Fruit fly (Drosophila melanogaster) whole organism: Measurements from ENCODE around the gene Gabat.

Experiments used
- CG8478 ChIP-seq: fragments of >200 bp; optimal IDR thresholded peaks from 2 replicates; lab custom pipeline; 2018; ENCODE audit warnings: inconsistent platforms
- Dll ChIP-seq: fragments of >200 bp; optimal IDR thresholded peaks from 2 replicates; lab custom pipeline; 2017
- EcR ChIP-seq, 2 experiments: fragments of >200 bp; optimal IDR thresholded peaks; 2 replicates each; lab custom pipeline; 2017; ENCODE audit warnings: missing biosample characterization in 2 of 2, missing genetic modification characterization in 2 of 2, missing genetic modification reagents in 2 of 2
- pan ChIP-seq: fragments of >200 bp; optimal IDR thresholded peaks from 2 replicates; lab custom pipeline; 2017
- psq ChIP-seq: fragments of >200 bp; optimal IDR thresholded peaks from 2 replicates; lab custom pipeline; 2017
- usp ChIP-seq: fragments of >200 bp; optimal IDR thresholded peaks from 2 replicates; lab custom pipeline; 2017; ENCODE audit warnings: missing biosample characterization, missing genetic modification characterization, mixed read lengths

Gene Gabat

dm6 chr3L:20000081-20000736 lies at the start of gene Gabat, which contains the start of gene Tom20:
TSS of gene Gabat (minus strand) at chr3L:20000686.
TSS of gene Tom20 (plus strand) at chr3L:20000644.
- no peak for TF ChIP-seq CG8478 (lab: Kevin White, UChicago)
- TF ChIP-seq EcR (GFP tag; optimal IDR thresholded peaks at IDR 0.05; lab: Kevin White, UChicago) = no peak
- no peak for TF ChIP-seq psq (lab: Kevin White, UChicago)
- TF ChIP-seq Dll (lab: Kevin White, UChicago) = no peak
- no peak for TF ChIP-seq pan (lab: Kevin White, UChicago)
- no peak for TF ChIP-seq usp (GFP tag; lab: Kevin White, UChicago)

- no peak for TF ChIP-seq EcR (GFP tag; optimal IDR thresholded peaks at IDR 0.05; lab: Kevin White, UChicago)
- no peak for TF ChIP-seq CG8478 (lab: Kevin White, UChicago)
- TF ChIP-seq usp (GFP tag; lab: Kevin White, UChicago) = no peak
- no peak for TF ChIP-seq pan (lab: Kevin White, UChicago)
- no peak for TF ChIP-seq Dll (lab: Kevin White, UChicago)
- TF ChIP-seq psq (lab: Kevin White, UChicago) = no peak
Measured at dm6 chr3L:20036610-20037009, 36.1 kb upstream of the Gabat start.

dm6 chr3L:20028753-20029152 lies 28.3 kb upstream of the Gabat start, which contains the start of gene Lamtor1:
TSS of gene Lamtor1 (minus strand) at chr3L:20029020.
- TF ChIP-seq Dll (lab: Kevin White, UChicago) = no peak
- no peak for TF ChIP-seq usp (GFP tag; lab: Kevin White, UChicago)
- no peak for TF ChIP-seq psq (lab: Kevin White, UChicago)
- no peak for TF ChIP-seq pan (lab: Kevin White, UChicago)
- TF ChIP-seq EcR (GFP tag; optimal IDR thresholded peaks at IDR 0.05; lab: Kevin White, UChicago) = no peak
- TF ChIP-seq CG8478 (lab: Kevin White, UChicago) = no peak

dm6 chr3L:20027735-20028134 lies 27.2 kb upstream of the Gabat start, which contains the start of gene CG14183:
TSS of gene CG14183 (minus strand) at chr3L:20027835.
- TF ChIP-seq usp (GFP tag; lab: Kevin White, UChicago) (no peak), pan (lab: Kevin White, UChicago) (no peak), Dll (lab: Kevin White, UChicago) (no peak), CG8478 (lab: Kevin White, UChicago) (no peak), psq (lab: Kevin White, UChicago) (no peak), EcR (GFP tag; optimal IDR thresholded peaks at IDR 0.05; lab: Kevin White, UChicago) (no peak)

dm6 chr3L:20006269-20007265 lies 6.1 kb upstream of the Gabat start:
- TF ChIP-seq Dll (lab: Kevin White, UChicago) (no peak), CG8478 (lab: Kevin White, UChicago) (no peak), usp (GFP tag; lab: Kevin White, UChicago) (no peak), pan (lab: Kevin White, UChicago) (no peak), EcR (GFP tag; optimal IDR thresholded peaks at IDR 0.05; lab: Kevin White, UChicago) (no peak), psq (lab: Kevin White, UChicago) (no peak)

dm6 chr3L:20005033-20005782 lies 4.7 kb upstream of the Gabat start, which contains the start of gene kug:
TSS of gene kug (plus strand) at chr3L:20005301.
- TF ChIP-seq CG8478 (lab: Kevin White, UChicago) (no peak), EcR (GFP tag; optimal IDR thresholded peaks at IDR 0.05; lab: Kevin White, UChicago) (no peak), psq (lab: Kevin White, UChicago) (no peak), Dll (lab: Kevin White, UChicago) (no peak), usp (GFP tag; lab: Kevin White, UChicago) (no peak)

- TF ChIP-seq CG8478 (lab: Kevin White, UChicago) (no peak), EcR (GFP tag; optimal IDR thresholded peaks at IDR 0.05; lab: Kevin White, UChicago) (no peak), psq (lab: Kevin White, UChicago) (no peak), usp (GFP tag; lab: Kevin White, UChicago) (no peak), pan (lab: Kevin White, UChicago) (no peak), Dll (lab: Kevin White, UChicago) (no peak)
Measured at dm6 chr3L:20004442-20004869, 4.0 kb upstream of the Gabat start.

- TF ChIP-seq psq (lab: Kevin White, UChicago) = no peak
- no peak for TF ChIP-seq pan (lab: Kevin White, UChicago)
- TF ChIP-seq Dll (lab: Kevin White, UChicago) = no peak
- no peak for TF ChIP-seq EcR (GFP tag; optimal IDR thresholded peaks at IDR 0.05; lab: Kevin White, UChicago)
- no peak for TF ChIP-seq CG8478 (lab: Kevin White, UChicago)
Measured at dm6 chr3L:20003235-20003493, 2.7 kb upstream of the Gabat start.

dm6 chr3L:20002482-20003234 lies 2.2 kb upstream of the Gabat start, which contains the start of gene CG7668:
TSS of gene CG7668 (plus strand) at chr3L:20002736.
- TF ChIP-seq psq (lab: Kevin White, UChicago) (no peak), pan (lab: Kevin White, UChicago) (peak; percentile 49), EcR (GFP tag; optimal IDR thresholded peaks at IDR 0.05; lab: Kevin White, UChicago) (no peak)
